Fruit fly (Drosophila melanogaster) whole organism, prepupa: Measurements from ENCODE around the gene CG3544.

ENCODE experiments used
- Blimp-1 ChIP-seq: fragments of 200-800 bp; sonication (Bioruptor generic); optimal IDR thresholded peaks from 3 replicates; lab custom pipeline; 2017; ENCODE audit warnings: missing biosample characterization, missing genetic modification characterization, mild to moderate bottlenecking, moderate library complexity, missing genetic modification reagents
- CG11294 ChIP-seq: fragments of 200-800 bp; sonication (Bioruptor generic); IDR thresholded peaks from 2 replicates; pipeline ENCODE4 v1.3.6; 2022; ENCODE audit warnings: missing biosample characterization, missing genetic modification characterization
- CG11762 ChIP-seq: fragments of 200-800 bp; sonication (Bioruptor generic); optimal IDR thresholded peaks from 3 replicates; lab custom pipeline; 2016; ENCODE audit warnings: missing biosample characterization, missing genetic modification characterization; ENCODE audit not compliant: insufficient read depth
- CG15336 ChIP-seq: fragments of 200-800 bp; sonication (Bioruptor generic); IDR thresholded peaks from 2 replicates; pipeline ENCODE4 v1.3.6; 2022; ENCODE audit warnings: missing biosample characterization, missing genetic modification characterization
- CG1621 ChIP-seq: fragments of 200-800 bp; sonication (Bioruptor generic); optimal IDR thresholded peaks from 3 replicates; lab custom pipeline; 2018; ENCODE audit warnings: missing biosample characterization, mild to moderate bottlenecking, missing genetic modification characterization
- CG16779 ChIP-seq: fragments of 200-800 bp; sonication (Bioruptor generic); optimal IDR thresholded peaks from 3 replicates; lab custom pipeline; 2017; ENCODE audit warnings: missing biosample characterization, mild to moderate bottlenecking, missing genetic modification characterization
- CG31627 ChIP-seq: fragments of 200-800 bp; sonication (Bioruptor generic); optimal IDR thresholded peaks from 3 replicates; lab custom pipeline; 2016; ENCODE audit warnings: missing biosample characterization, missing genetic modification characterization
- CG32006 ChIP-seq: fragments of 200-800 bp; sonication (Bioruptor generic); optimal IDR thresholded peaks from 3 replicates; lab custom pipeline; 2017; ENCODE audit warnings: missing biosample characterization, mild to moderate bottlenecking, missing genetic modification characterization
- CG3919 ChIP-seq: fragments of 200-800 bp; sonication (Bioruptor generic); optimal IDR thresholded peaks from 3 replicates; lab custom pipeline; 2016; ENCODE audit warnings: missing biosample characterization, missing genetic modification characterization
- CG4318 ChIP-seq: fragments of 200-800 bp; sonication (Bioruptor generic); optimal IDR thresholded peaks from 3 replicates; lab custom pipeline; 2017; ENCODE audit warnings: missing biosample characterization, mild to moderate bottlenecking, missing genetic modification characterization
- CG6163 ChIP-seq: fragments of 200-800 bp; sonication (Bioruptor generic); IDR thresholded peaks from 3 replicates; pipeline ENCODE4 v1.3.6; 2022; ENCODE audit warnings: missing biosample characterization, missing genetic modification characterization
- CG6276 ChIP-seq: fragments of 200-800 bp; sonication (Bioruptor generic); optimal IDR thresholded peaks from 2 replicates; lab custom pipeline; 2017; ENCODE audit warnings: missing biosample characterization, mild to moderate bottlenecking, missing genetic modification characterization
- CG8319 ChIP-seq: fragments of 200-800 bp; sonication (Bioruptor generic); optimal IDR thresholded peaks from 3 replicates; lab custom pipeline; 2016; ENCODE audit warnings: missing biosample characterization, missing genetic modification characterization
- CG8632 ChIP-seq: fragments of 200-800 bp; sonication (Bioruptor generic); optimal IDR thresholded peaks from 3 replicates; lab custom pipeline; 2016; ENCODE audit warnings: missing biosample characterization, missing genetic modification characterization
- CG9139 ChIP-seq: fragments of 200-800 bp; sonication (Bioruptor generic); optimal IDR thresholded peaks from 3 replicates; lab custom pipeline; 2017; ENCODE audit warnings: missing biosample characterization, mild to moderate bottlenecking, missing genetic modification characterization
- Eip75B ChIP-seq: fragments of 200-800 bp; sonication (Bioruptor generic); optimal IDR thresholded peaks from 3 replicates; lab custom pipeline; 2016; ENCODE audit warnings: missing biosample characterization, missing genetic modification characterization
- Eip78C ChIP-seq: fragments of 200-800 bp; sonication (Bioruptor generic); peaks from one replicate; lab custom pipeline; 2016; ENCODE audit warnings: missing biosample characterization, missing genetic modification characterization
- Ets96B ChIP-seq: fragments of 200-800 bp; optimal IDR thresholded peaks from 2 replicates; lab custom pipeline; 2019; ENCODE audit warnings: missing biosample characterization, mild to moderate bottlenecking, missing genetic modification characterization, moderate library complexity
- Gug ChIP-seq: fragments of 200-800 bp; sonication (Bioruptor generic); IDR thresholded peaks from 2 replicates; pipeline ENCODE4 v1.3.6; 2022; ENCODE audit warnings: missing biosample characterization, missing genetic modification characterization
- Hr38 ChIP-seq: sonication (Bioruptor generic); optimal IDR thresholded peaks from 2 replicates; lab custom pipeline; 2016; ENCODE audit warnings: missing biosample characterization, missing genetic modification characterization
- Hr4 ChIP-seq: fragments of 200-800 bp; sonication (Bioruptor generic); optimal IDR thresholded peaks from 3 replicates; lab custom pipeline; 2016; ENCODE audit warnings: missing biosample characterization, missing genetic modification characterization
- Met ChIP-seq: fragments of 200-800 bp; sonication (Bioruptor generic); optimal IDR thresholded peaks from 3 replicates; lab custom pipeline; 2016; ENCODE audit warnings: missing biosample characterization, missing genetic modification characterization
- OdsH ChIP-seq: fragments of 200-800 bp; sonication (Bioruptor generic); optimal IDR thresholded peaks from 3 replicates; lab custom pipeline; 2016; ENCODE audit warnings: missing biosample characterization, missing genetic modification characterization
- Smox ChIP-seq: fragments of 200-800 bp; sonication (Bioruptor generic); optimal IDR thresholded peaks from 3 replicates; lab custom pipeline; 2016; ENCODE audit warnings: missing biosample characterization, missing genetic modification characterization
- achi ChIP-seq: fragments of 200-800 bp; sonication (Bioruptor generic); optimal IDR thresholded peaks from 3 replicates; lab custom pipeline; 2016; ENCODE audit warnings: missing biosample characterization, missing genetic modification characterization
- acj6 ChIP-seq: fragments of 200-800 bp; sonication (Bioruptor generic); optimal IDR thresholded peaks from 3 replicates; lab custom pipeline; 2016; ENCODE audit warnings: missing biosample characterization, missing genetic modification characterization
- cyc ChIP-seq: fragments of 200-800 bp; sonication (Bioruptor generic); optimal IDR thresholded peaks from 3 replicates; lab custom pipeline; 2016; ENCODE audit warnings: missing biosample characterization, missing genetic modification characterization
- dac ChIP-seq: fragments of 200-800 bp; sonication (Bioruptor generic); optimal IDR thresholded peaks from 2 replicates; lab custom pipeline; 2017; ENCODE audit warnings: missing biosample characterization, mild to moderate bottlenecking, missing genetic modification characterization
- eg ChIP-seq: fragments of 200-800 bp; sonication (Bioruptor generic); IDR thresholded peaks from 3 replicates; pipeline ENCODE4 v1.3.6; 2022; ENCODE audit warnings: missing biosample characterization, missing genetic modification characterization
- esn ChIP-seq: fragments of 200-800 bp; sonication (Bioruptor generic); optimal IDR thresholded peaks from 2 replicates; lab custom pipeline; 2016; ENCODE audit warnings: missing biosample characterization, mild to moderate bottlenecking, missing genetic modification characterization, moderate library complexity
- fd59A ChIP-seq: fragments of 200-800 bp; sonication (Bioruptor generic); optimal IDR thresholded peaks from 2 replicates; lab custom pipeline; 2017; ENCODE audit warnings: missing biosample characterization, mild to moderate bottlenecking, missing genetic modification characterization, missing genetic modification reagents
- fkh ChIP-seq: fragments of 200-800 bp; sonication (Bioruptor generic); optimal IDR thresholded peaks from 3 replicates; lab custom pipeline; 2017; ENCODE audit warnings: missing biosample characterization, mild to moderate bottlenecking, missing genetic modification characterization, moderate library complexity
- lz ChIP-seq: fragments of 200-800 bp; sonication (Bioruptor generic); optimal IDR thresholded peaks from 3 replicates; lab custom pipeline; 2016; ENCODE audit warnings: missing biosample characterization, missing genetic modification characterization
- net ChIP-seq: fragments of 200-800 bp; sonication (Bioruptor generic); optimal IDR thresholded peaks from 3 replicates; lab custom pipeline; 2016; ENCODE audit warnings: missing biosample characterization, missing genetic modification characterization
- topi ChIP-seq: fragments of 200-800 bp; sonication (Bioruptor generic); optimal IDR thresholded peaks from 3 replicates; lab custom pipeline; 2016; ENCODE audit warnings: missing biosample characterization, missing genetic modification characterization

CG3544 gene

dm6 chr2L:745785-746184, 38.4 kb upstream of the CG3544 start:
- TF ChIP-seq CG4318 (GFP tag; lab: Kevin White, UChicago) (no peak), Eip75B (no peak), eg (0 out of 3 replicates have a peak, but pooled peaks have one; percentile 16), Blimp-1 (GFP tag; lab: Kevin White, UChicago) (no peak), CG31627 (no peak), Gug (GFP tag; lab: Robert Waterston, UW) (no peak), CG8632 (GFP tag; lab: Kevin White, UChicago) (no peak), CG16779 (tag; lab: Kevin White, UChicago) (no peak), CG9139 (GFP tag; lab: Kevin White, UChicago) (no peak), CG6276 (peak; percentile 3), OdsH (peak; percentile 0), Hr38 (GFP tag; lab: Kevin White, UChicago) (no peak), Hr4 (no peak), CG8319 (GFP tag; lab: Kevin White, UChicago) (no peak), achi (GFP tag; lab: Kevin White, UChicago) (no peak), lz (GFP tag; lab: Kevin White, UChicago) (no peak), CG11294 (GFP tag; lab: Robert Waterston, UW) (no peak), acj6 (GFP tag; lab: Kevin White, UChicago) (no peak), CG15336 (GFP tag; lab: Robert Waterston, UW) (peak; percentile 30; the same call in 1 of the 2 replicates), esn (no peak), CG1621 (tag; lab: Kevin White, UChicago) (no peak), net (GFP tag; lab: Kevin White, UChicago) (no peak), CG32006 (GFP tag; lab: Kevin White, UChicago) (peak; percentile 30), fkh (GFP tag; lab: Kevin White, UChicago) (no peak), Ets96B (tag; lab: Kevin White, UChicago) (no peak), Eip78C (GFP tag; lab: Kevin White, UChicago) (peak; percentile 32), CG3919 (GFP tag; lab: Kevin White, UChicago) (no peak), CG11762 (GFP tag; lab: Kevin White, UChicago) (no peak)

DNA sequence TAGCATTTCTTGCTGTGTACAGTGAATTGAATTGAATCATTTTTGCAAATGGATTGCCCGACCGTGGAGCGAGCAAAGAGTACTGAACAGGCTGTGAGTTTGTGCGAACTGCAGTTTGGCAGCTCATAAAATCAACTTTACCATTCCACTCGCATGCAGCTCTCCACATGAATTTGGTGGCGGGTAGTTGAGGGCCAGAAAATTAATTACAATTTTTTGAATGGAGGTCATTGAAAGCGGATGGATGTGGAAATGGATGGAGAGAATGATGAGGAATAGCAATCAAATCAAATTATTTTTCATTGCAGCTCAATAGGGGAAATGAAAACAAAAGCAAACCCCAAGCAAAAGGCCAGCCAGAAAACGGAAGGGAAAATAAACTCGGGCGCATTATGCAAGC, 34.5 kb upstream of the CG3544 start, which contains the start of gene GABA-B-R3:
GABA-B-R3 (plus strand) TSS at position 301 of the 400 bp plus-strand sequence.
- no peak for TF ChIP-seq Hr4
- TF ChIP-seq cyc: no peak
- TF ChIP-seq OdsH: no peak
- TF ChIP-seq CG16779 (tag; lab: Kevin White, UChicago): no peak
- TF ChIP-seq dac: no peak
- TF ChIP-seq CG11762 (GFP tag; lab: Kevin White, UChicago): no peak
- no peak for TF ChIP-seq fkh (GFP tag; lab: Kevin White, UChicago)
- no peak for TF ChIP-seq Met (GFP tag; lab: Kevin White, UChicago)

- TF ChIP-seq Hr4: no peak
- no peak for TF ChIP-seq fd59A (GFP tag; lab: Kevin White, UChicago)
- no peak for TF ChIP-seq Gug (GFP tag; lab: Robert Waterston, UW)
- TF ChIP-seq topi: no peak
- TF ChIP-seq CG11762 (GFP tag; lab: Kevin White, UChicago): no peak
- TF ChIP-seq CG6163 (GFP tag; lab: Robert Waterston, UW): no peak
These were observed 33.8 kb upstream of the CG3544 start for dm6 chr2L:750299-750698.

dm6 chr2L:773247-773646, 10.9 kb upstream of the CG3544 start, which contains the start of gene CG12506:
CG12506 (plus strand) TSS chr2L:773547.
- peak; percentile 7 for TF ChIP-seq fkh (GFP tag; lab: Kevin White, UChicago)
- TF ChIP-seq CG16779 (tag; lab: Kevin White, UChicago): no peak
- TF ChIP-seq Smox (GFP tag; lab: Kevin White, UChicago): no peak
